Worm (Caenorhabditis elegans) whole organism, early embryonic: Measurements from ENCODE around the gene dct-16.

Source experiments
- B0310.2 ChIP-seq: sonication (generic microtip); optimal IDR thresholded peaks from 2 replicates; lab custom pipeline; 2016; ENCODE audit warnings: mild to moderate bottlenecking, missing genetic modification characterization, missing compliant biosample characterization
- aly-1 ChIP-seq: sonication (generic microtip); optimal IDR thresholded peaks from 2 replicates; lab custom pipeline; 2016; ENCODE audit warnings: missing genetic modification characterization, missing compliant biosample characterization
- ama-1 ChIP-seq: fragments of 150-350 bp; optimal IDR thresholded peaks from 2 replicates; lab custom pipeline; 2014
- ceh-13 ChIP-seq: fragments of 200-800 bp; sonication (Bioruptor generic); optimal IDR thresholded peaks from 2 replicates; lab custom pipeline; 2018; ENCODE audit warnings: mild to moderate bottlenecking, missing genetic modification characterization, missing compliant biosample characterization
- ceh-36 ChIP-seq: sonication (generic microtip); optimal IDR thresholded peaks from 2 replicates; lab custom pipeline; 2016; ENCODE audit warnings: missing genetic modification characterization, inconsistent platforms, missing compliant biosample characterization
- ets-7 ChIP-seq: sonication (generic microtip); optimal IDR thresholded peaks from 2 replicates; lab custom pipeline; 2016; ENCODE audit warnings: missing genotype, missing genetic modification characterization, missing compliant biosample characterization
- flt-1 ChIP-seq: fragments of 200-800 bp; sonication (Bioruptor generic); IDR thresholded peaks from 2 replicates; pipeline ENCODE4 v1.3.6; 2022; ENCODE audit warnings: missing genetic modification characterization, missing compliant biosample characterization
- hmbx-1 ChIP-seq: sonication (generic microtip); optimal IDR thresholded peaks from 2 replicates; lab custom pipeline; 2016; ENCODE audit warnings: mild to moderate bottlenecking, missing genetic modification characterization, missing compliant biosample characterization
- hmg-4 ChIP-seq: fragments of 200-800 bp; sonication (Bioruptor generic); optimal IDR thresholded peaks from 2 replicates; lab custom pipeline; 2018; ENCODE audit warnings: mild to moderate bottlenecking, missing genetic modification characterization, missing compliant biosample characterization
- hnd-1 ChIP-seq: sonication (generic microtip); optimal IDR thresholded peaks from 2 replicates; lab custom pipeline; 2016; ENCODE audit warnings: missing genetic modification characterization, missing compliant biosample characterization
- pes-1 ChIP-seq: fragments of 200-800 bp; sonication (Bioruptor generic); IDR thresholded peaks from 2 replicates; pipeline ENCODE4 v1.3.6; 2022; ENCODE audit warnings: missing genetic modification reagents, missing genetic modification characterization, missing compliant biosample characterization
- sea-1 ChIP-seq: fragments of 200-800 bp; sonication (Bioruptor generic); conservative IDR thresholded peaks from 2 replicates; pipeline ENCODE4 v1.3.6; 2022; ENCODE audit warnings: missing genetic modification characterization, missing compliant biosample characterization

DNA sequence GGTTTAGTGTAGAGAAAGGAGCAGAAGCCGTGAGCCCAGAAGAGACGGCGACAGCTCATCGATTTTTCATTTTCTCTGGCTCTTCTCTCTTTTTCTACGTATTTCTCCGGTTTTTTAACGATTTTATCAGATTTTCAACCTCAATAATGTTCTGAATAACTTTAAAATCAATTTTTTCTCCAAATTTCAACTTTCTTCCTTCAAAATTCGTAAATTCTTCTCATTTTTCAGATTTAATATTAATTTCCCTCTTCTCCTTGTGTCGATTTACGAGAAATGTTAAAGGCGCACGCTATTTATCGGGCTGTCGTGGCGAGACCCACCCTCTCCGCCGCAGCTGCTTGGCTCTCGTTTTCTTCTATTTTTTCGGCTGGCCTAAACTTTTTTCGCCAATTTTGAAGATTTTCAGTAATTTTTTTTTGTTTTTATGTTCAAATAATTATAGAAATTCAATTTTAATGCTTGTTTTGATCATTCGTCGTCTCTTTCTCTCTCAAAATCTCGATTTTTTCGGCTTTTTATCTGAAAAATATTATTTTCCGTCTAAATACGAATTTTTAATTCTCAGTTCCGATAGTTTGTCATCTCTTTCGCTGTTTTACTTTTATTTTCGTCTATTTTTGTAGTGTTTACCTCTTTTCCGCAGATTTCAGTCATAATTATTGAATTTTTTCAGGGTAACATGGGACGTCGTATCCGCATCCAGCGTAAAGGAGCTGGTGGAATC, 19.7 kb downstream of the dct-16 start, which contains the start of the genes calf-1 and rpl-2:
- no peak for TF ChIP-seq ceh-13 (GFP tag; lab: Kevin White, UChicago)
- no peak for TF ChIP-seq ama-1
- TF ChIP-seq ets-7 = no peak
- TF ChIP-seq B0310.2 = no peak
- 0 out of 2 replicates have a peak, but pooled peaks have one; percentile 15 for TF ChIP-seq flt-1
- TF ChIP-seq hmbx-1 = no peak
- TF ChIP-seq aly-1 (tag; lab: Kevin White, UChicago) = no peak
- TF ChIP-seq sea-1 (GFP tag; lab: Robert Waterston, UW) = no peak
- no peak for TF ChIP-seq hmg-4
- TF ChIP-seq hnd-1 (tag; lab: Kevin White, UChicago) = no peak
- TF ChIP-seq pes-1 (GFP tag; lab: Robert Waterston, UW) = no peak
- no peak for TF ChIP-seq ceh-36
